Worm (Caenorhabditis elegans) whole organism, mixed stage, embryonic: Measurements from ENCODE around the gene zipt-13.

Experiments
- M03D4.4 ChIP-seq: sonication (generic microtip); optimal IDR thresholded peaks from 2 replicates; lab custom pipeline; 2017; ENCODE audit warnings: mild to moderate bottlenecking, missing genetic modification characterization, missing compliant biosample characterization
- bed-3 ChIP-seq: fragments of 200-800 bp; sonication (Bioruptor generic); optimal IDR thresholded peaks from 3 replicates; lab custom pipeline; 2018; ENCODE audit warnings: mild to moderate bottlenecking, missing genetic modification characterization, moderate library complexity, missing compliant biosample characterization
- blmp-1 ChIP-seq: fragments of 150-350 bp; optimal IDR thresholded peaks from 2 replicates; lab custom pipeline; 2014; ENCODE audit warnings: missing biosample characterization, missing genetic modification characterization
- ceh-39 ChIP-seq: fragments of 150-350 bp; optimal IDR thresholded peaks from 2 replicates; lab custom pipeline; 2014; ENCODE audit warnings: missing biosample characterization, missing genetic modification characterization
- ceh-83 ChIP-seq: fragments of 200-800 bp; sonication (Bioruptor generic); optimal IDR thresholded peaks from 2 replicates; lab custom pipeline; 2018; ENCODE audit warnings: mild to moderate bottlenecking, missing genetic modification characterization, missing compliant biosample characterization
- ces-1 ChIP-seq: fragments of 150-350 bp; optimal IDR thresholded peaks from 2 replicates; lab custom pipeline; 2014; ENCODE audit warnings: missing biosample characterization, missing genetic modification reagents, missing genetic modification characterization
- cnd-1 ChIP-seq: fragments of 200-800 bp; sonication (Bioruptor generic); optimal IDR thresholded peaks from 2 replicates; lab custom pipeline; 2018; ENCODE audit warnings: mild to moderate bottlenecking, missing genetic modification characterization, missing compliant biosample characterization
- drap-1 ChIP-seq: fragments of 200-800 bp; sonication (Bioruptor generic); optimal IDR thresholded peaks from 3 replicates; lab custom pipeline; 2018; ENCODE audit warnings: mild to moderate bottlenecking, missing genetic modification characterization, missing compliant biosample characterization
- elt-1 ChIP-seq: sonication (generic microtip); optimal IDR thresholded peaks from 2 replicates; lab custom pipeline; 2017; ENCODE audit warnings: missing genetic modification characterization, mild to moderate bottlenecking, missing compliant biosample characterization, antibody characterized with exemption, moderate library complexity, borderline replicate concordance; ENCODE audit not compliant: insufficient read depth
- elt-3 ChIP-seq: fragments of 150-350 bp; optimal IDR thresholded peaks from 2 replicates; lab custom pipeline; 2014; ENCODE audit warnings: missing biosample characterization, missing genetic modification characterization
- ham-2 ChIP-seq: fragments of 200-800 bp; sonication (Bioruptor generic); optimal IDR thresholded peaks from 2 replicates; lab custom pipeline; 2018; ENCODE audit warnings: mild to moderate bottlenecking, missing genetic modification characterization, missing compliant biosample characterization
- hlh-1 ChIP-seq: fragments of 150-350 bp; optimal IDR thresholded peaks from 2 replicates; lab custom pipeline; 2014; ENCODE audit warnings: missing biosample characterization, missing genetic modification reagents, missing genetic modification characterization
- lin-13 ChIP-seq: fragments of 150-350 bp; optimal IDR thresholded peaks from 2 replicates; lab custom pipeline; 2014; ENCODE audit warnings: missing biosample characterization, missing genetic modification characterization
- lin-32 ChIP-seq: fragments of 200-800 bp; sonication (Bioruptor generic); optimal IDR thresholded peaks from 2 replicates; lab custom pipeline; 2018; ENCODE audit warnings: mild to moderate bottlenecking, missing genetic modification characterization, missing compliant biosample characterization
- lsy-2 ChIP-seq: fragments of 150-350 bp; optimal IDR thresholded peaks from 2 replicates; lab custom pipeline; 2014; ENCODE audit warnings: missing biosample characterization, missing genetic modification characterization
- mab-5 ChIP-seq: fragments of 150-350 bp; optimal IDR thresholded peaks from 2 replicates; lab custom pipeline; 2014; ENCODE audit warnings: missing biosample characterization, missing genetic modification characterization
- mep-1 ChIP-seq: fragments of 150-350 bp; optimal IDR thresholded peaks from 2 replicates; lab custom pipeline; 2017; ENCODE audit warnings: missing biosample characterization, missing genetic modification reagents, missing genetic modification characterization, inconsistent platforms
- mls-2 ChIP-seq: sonication (generic microtip); optimal IDR thresholded peaks from 2 replicates; lab custom pipeline; 2016; ENCODE audit warnings: mild to moderate bottlenecking, missing genetic modification characterization, moderate library complexity, missing compliant biosample characterization
- nhr-2 ChIP-seq: fragments of 150-350 bp; optimal IDR thresholded peaks from 2 replicates; lab custom pipeline; 2014; ENCODE audit warnings: missing biosample characterization, missing genetic modification characterization
- nhr-237 ChIP-seq: fragments of 150-350 bp; optimal IDR thresholded peaks from 2 replicates; lab custom pipeline; 2014; ENCODE audit warnings: missing biosample characterization, missing genetic modification characterization
- nhr-28 ChIP-seq: fragments of 150-350 bp; optimal IDR thresholded peaks from 2 replicates; lab custom pipeline; 2014; ENCODE audit warnings: missing biosample characterization, missing genetic modification characterization
- nhr-76 ChIP-seq: sonication (generic microtip); optimal IDR thresholded peaks from 2 replicates; lab custom pipeline; 2017; ENCODE audit warnings: missing biosample characterization, missing genetic modification characterization
- pha-4 ChIP-seq: fragments of 150-350 bp; optimal IDR thresholded peaks from 2 replicates; lab custom pipeline; 2018; ENCODE audit warnings: missing biosample characterization, missing genetic modification reagents, missing genetic modification characterization
- sem-2 ChIP-seq: fragments of 200-800 bp; sonication (Bioruptor generic); optimal IDR thresholded peaks from 2 replicates; lab custom pipeline; 2018; ENCODE audit warnings: mild to moderate bottlenecking, missing genetic modification characterization, missing compliant biosample characterization
- snpc-4 ChIP-seq: fragments of 150-350 bp; optimal IDR thresholded peaks from 2 replicates; lab custom pipeline; 2014; ENCODE audit warnings: missing biosample characterization, missing genetic modification characterization
- sptf-1 ChIP-seq: sonication (generic microtip); optimal IDR thresholded peaks from 2 replicates; lab custom pipeline; 2017; ENCODE audit warnings: mild to moderate bottlenecking, missing genetic modification characterization, moderate library complexity, missing compliant biosample characterization
- unc-120 ChIP-seq: sonication (generic microtip); optimal IDR thresholded peaks from 2 replicates; lab custom pipeline; 2017; ENCODE audit warnings: missing genetic modification characterization, missing compliant biosample characterization; ENCODE audit not compliant: poor library complexity, severe bottlenecking
- unc-39 ChIP-seq: fragments of 150-350 bp; optimal IDR thresholded peaks from 2 replicates; lab custom pipeline; 2014; ENCODE audit warnings: missing biosample characterization, missing genetic modification characterization
- unc-62 ChIP-seq: fragments of 150-350 bp; optimal IDR thresholded peaks from 2 replicates; lab custom pipeline; 2014; ENCODE audit warnings: missing biosample characterization, missing genetic modification reagents, missing genetic modification characterization
- zip-8 ChIP-seq: fragments of 150-350 bp; optimal IDR thresholded peaks from 2 replicates; lab custom pipeline; 2014; ENCODE audit warnings: missing biosample characterization, missing genetic modification characterization
- ztf-11 ChIP-seq: fragments of 150-350 bp; optimal IDR thresholded peaks from 2 replicates; lab custom pipeline; 2014; ENCODE audit warnings: missing biosample characterization, missing genetic modification characterization

The zipt-13 gene

ce11 chrX:10206008-10206407, 30.7 kb downstream of the zipt-13 start:
- TF ChIP-seq lsy-2: no peak
- TF ChIP-seq nhr-28 (tag; lab: Kevin White, UChicago): no peak
- TF ChIP-seq cnd-1 (tag; lab: Kevin White, UChicago): no peak
- no peak for TF ChIP-seq drap-1 (GFP tag; lab: Kevin White, UChicago)
- no peak for TF ChIP-seq elt-3 (tag; lab: Kevin White, UChicago)
- TF ChIP-seq ceh-83 (GFP tag; lab: Kevin White, UChicago): no peak
- TF ChIP-seq nhr-2: peak; percentile 71
- peak; percentile 96 for TF ChIP-seq zip-8 (tag; lab: Kevin White, UChicago)
- TF ChIP-seq unc-39: no peak
- no peak for TF ChIP-seq mls-2 (tag; lab: Kevin White, UChicago)
- no peak for TF ChIP-seq unc-120
- TF ChIP-seq lin-32 (GFP tag; lab: Kevin White, UChicago): no peak
- no peak for TF ChIP-seq sem-2 (GFP tag; lab: Kevin White, UChicago)
- TF ChIP-seq ham-2: no peak
- TF ChIP-seq, all 35 proteins: peak for 2

- peak; percentile 11 for TF ChIP-seq elt-1 (tag; lab: Kevin White, UChicago)
- no peak for TF ChIP-seq lin-13 (tag; lab: Kevin White, UChicago)
Measured at ce11 chrX:10205321-10205720, 31.4 kb downstream of the zipt-13 start, which contains the start of gene sex-1. TSS of gene sex-1 (minus strand) at chrX:10205421.

ce11 chrX:10204313-10205063, 32.3 kb downstream of the zipt-13 start:
- TF ChIP-seq elt-1 (tag; lab: Kevin White, UChicago) (no peak), pha-4 (tag; lab: Kevin White, UChicago) (no peak), zip-8 (tag; lab: Kevin White, UChicago) (peak; percentile 94), mls-2 (tag; lab: Kevin White, UChicago) (peak; percentile 21), unc-120 (no peak), bed-3 (GFP tag; lab: Kevin White, UChicago) (no peak), ham-2 (peak; percentile 40), cnd-1 (tag; lab: Kevin White, UChicago) (peak; percentile 57), ceh-39 (peak; percentile 58), lsy-2 (peak; percentile 72), unc-39 (no peak), lin-32 (GFP tag; lab: Kevin White, UChicago) (no peak), sptf-1 (tag; lab: Kevin White, UChicago) (peak; percentile 21), ceh-83 (GFP tag; lab: Kevin White, UChicago) (no peak), mab-5 (tag; lab: Kevin White, UChicago) (no peak), ces-1 (GFP tag; lab: Kevin White, UChicago) (no peak), snpc-4 (no peak), sem-2 (GFP tag; lab: Kevin White, UChicago) (no peak), ztf-11 (tag; lab: Kevin White, UChicago) (peak; percentile 24), mep-1 (tag; lab: Kevin White, UChicago) (peak; percentile 0), unc-62 (peak; percentile 85), blmp-1 (tag; lab: Kevin White, UChicago) (peak; percentile 53), nhr-2 (peak; percentile 70), nhr-76 (tag; lab: Kevin White, UChicago) (no peak), M03D4.4 (tag; lab: Kevin White, UChicago) (no peak)
- TF ChIP-seq, all 35 proteins: peak for 12

ce11 chrX:10203501-10203900, 33.2 kb downstream of the zipt-13 start:
- no peak for TF ChIP-seq ceh-39
- TF ChIP-seq zip-8 (tag; lab: Kevin White, UChicago): peak; percentile 80

- TF ChIP-seq unc-120 (no peak), mab-5 (tag; lab: Kevin White, UChicago) (no peak), ceh-83 (GFP tag; lab: Kevin White, UChicago) (no peak), hlh-1 (tag; lab: Kevin White, UChicago) (no peak), nhr-2 (no peak), ces-1 (GFP tag; lab: Kevin White, UChicago) (no peak), nhr-237 (tag; lab: Kevin White, UChicago) (no peak), sptf-1 (tag; lab: Kevin White, UChicago) (no peak), zip-8 (tag; lab: Kevin White, UChicago) (no peak)
Measured at ce11 chrX:10199202-10199601, 37.5 kb downstream of the zipt-13 start.
